Worm (Caenorhabditis elegans) whole organism, mixed stage, embryonic: ENCODE data around the gene Y56A3A.2.

Experiments used
- bed-3 ChIP-seq: fragments of 200-800 bp; sonication (Bioruptor generic); optimal IDR thresholded peaks from 3 replicates; lab custom pipeline; 2018; ENCODE audit warnings: mild to moderate bottlenecking, missing genetic modification characterization, moderate library complexity, missing compliant biosample characterization
- blmp-1 ChIP-seq: fragments of 150-350 bp; optimal IDR thresholded peaks from 2 replicates; lab custom pipeline; 2014; ENCODE audit warnings: missing biosample characterization, missing genetic modification characterization
- ceh-39 ChIP-seq: fragments of 150-350 bp; optimal IDR thresholded peaks from 2 replicates; lab custom pipeline; 2014; ENCODE audit warnings: missing biosample characterization, missing genetic modification characterization
- ceh-43 ChIP-seq: fragments of 200-800 bp; sonication (Bioruptor generic); optimal IDR thresholded peaks from 2 replicates; lab custom pipeline; 2018; ENCODE audit warnings: mild to moderate bottlenecking, missing genetic modification characterization, moderate library complexity, missing compliant biosample characterization
- ceh-83 ChIP-seq: fragments of 200-800 bp; sonication (Bioruptor generic); optimal IDR thresholded peaks from 2 replicates; lab custom pipeline; 2018; ENCODE audit warnings: mild to moderate bottlenecking, missing genetic modification characterization, missing compliant biosample characterization
- ces-1 ChIP-seq: fragments of 150-350 bp; optimal IDR thresholded peaks from 2 replicates; lab custom pipeline; 2014; ENCODE audit warnings: missing biosample characterization, missing genetic modification reagents, missing genetic modification characterization
- drap-1 ChIP-seq: fragments of 200-800 bp; sonication (Bioruptor generic); optimal IDR thresholded peaks from 3 replicates; lab custom pipeline; 2018; ENCODE audit warnings: mild to moderate bottlenecking, missing genetic modification characterization, missing compliant biosample characterization
- elt-1 ChIP-seq: sonication (generic microtip); optimal IDR thresholded peaks from 2 replicates; lab custom pipeline; 2017; ENCODE audit warnings: missing genetic modification characterization, mild to moderate bottlenecking, missing compliant biosample characterization, antibody characterized with exemption, moderate library complexity, borderline replicate concordance; ENCODE audit not compliant: insufficient read depth
- elt-3 ChIP-seq: fragments of 150-350 bp; optimal IDR thresholded peaks from 2 replicates; lab custom pipeline; 2014; ENCODE audit warnings: missing biosample characterization, missing genetic modification characterization
- flh-1 ChIP-seq: fragments of 200-800 bp; sonication (Bioruptor generic); optimal IDR thresholded peaks from 2 replicates; lab custom pipeline; 2018; ENCODE audit warnings: mild to moderate bottlenecking, missing genetic modification characterization, moderate library complexity, missing compliant biosample characterization
- ham-2 ChIP-seq: fragments of 200-800 bp; sonication (Bioruptor generic); optimal IDR thresholded peaks from 2 replicates; lab custom pipeline; 2018; ENCODE audit warnings: mild to moderate bottlenecking, missing genetic modification characterization, missing compliant biosample characterization
- hlh-1 ChIP-seq: fragments of 150-350 bp; optimal IDR thresholded peaks from 2 replicates; lab custom pipeline; 2014; ENCODE audit warnings: missing biosample characterization, missing genetic modification reagents, missing genetic modification characterization
- lin-13 ChIP-seq: fragments of 150-350 bp; optimal IDR thresholded peaks from 2 replicates; lab custom pipeline; 2014; ENCODE audit warnings: missing biosample characterization, missing genetic modification characterization
- lin-32 ChIP-seq: fragments of 200-800 bp; sonication (Bioruptor generic); optimal IDR thresholded peaks from 2 replicates; lab custom pipeline; 2018; ENCODE audit warnings: mild to moderate bottlenecking, missing genetic modification characterization, missing compliant biosample characterization
- lsy-2 ChIP-seq: fragments of 150-350 bp; optimal IDR thresholded peaks from 2 replicates; lab custom pipeline; 2014; ENCODE audit warnings: missing biosample characterization, missing genetic modification characterization
- mep-1 ChIP-seq: fragments of 150-350 bp; optimal IDR thresholded peaks from 2 replicates; lab custom pipeline; 2017; ENCODE audit warnings: missing biosample characterization, missing genetic modification reagents, missing genetic modification characterization, inconsistent platforms
- mls-2 ChIP-seq: sonication (generic microtip); optimal IDR thresholded peaks from 2 replicates; lab custom pipeline; 2016; ENCODE audit warnings: mild to moderate bottlenecking, missing genetic modification characterization, moderate library complexity, missing compliant biosample characterization
- nhr-12 ChIP-seq: fragments of 150-350 bp; optimal IDR thresholded peaks from 2 replicates; lab custom pipeline; 2014; ENCODE audit warnings: missing biosample characterization, missing genetic modification characterization
- nhr-2 ChIP-seq: fragments of 150-350 bp; optimal IDR thresholded peaks from 2 replicates; lab custom pipeline; 2014; ENCODE audit warnings: missing biosample characterization, missing genetic modification characterization
- nhr-237 ChIP-seq: fragments of 150-350 bp; optimal IDR thresholded peaks from 2 replicates; lab custom pipeline; 2014; ENCODE audit warnings: missing biosample characterization, missing genetic modification characterization
- nhr-28 ChIP-seq: fragments of 150-350 bp; optimal IDR thresholded peaks from 2 replicates; lab custom pipeline; 2014; ENCODE audit warnings: missing biosample characterization, missing genetic modification characterization
- nhr-76 ChIP-seq: sonication (generic microtip); optimal IDR thresholded peaks from 2 replicates; lab custom pipeline; 2017; ENCODE audit warnings: missing biosample characterization, missing genetic modification characterization
- pha-4 ChIP-seq: fragments of 150-350 bp; optimal IDR thresholded peaks from 2 replicates; lab custom pipeline; 2018; ENCODE audit warnings: missing biosample characterization, missing genetic modification reagents, missing genetic modification characterization
- sem-2 ChIP-seq: fragments of 200-800 bp; sonication (Bioruptor generic); optimal IDR thresholded peaks from 2 replicates; lab custom pipeline; 2018; ENCODE audit warnings: mild to moderate bottlenecking, missing genetic modification characterization, missing compliant biosample characterization
- snpc-4 ChIP-seq: fragments of 150-350 bp; optimal IDR thresholded peaks from 2 replicates; lab custom pipeline; 2014; ENCODE audit warnings: missing biosample characterization, missing genetic modification characterization
- sptf-1 ChIP-seq: sonication (generic microtip); optimal IDR thresholded peaks from 2 replicates; lab custom pipeline; 2017; ENCODE audit warnings: mild to moderate bottlenecking, missing genetic modification characterization, moderate library complexity, missing compliant biosample characterization
- unc-120 ChIP-seq: sonication (generic microtip); optimal IDR thresholded peaks from 2 replicates; lab custom pipeline; 2017; ENCODE audit warnings: missing genetic modification characterization, missing compliant biosample characterization; ENCODE audit not compliant: poor library complexity, severe bottlenecking
- unc-62 ChIP-seq: fragments of 150-350 bp; optimal IDR thresholded peaks from 2 replicates; lab custom pipeline; 2014; ENCODE audit warnings: missing biosample characterization, missing genetic modification reagents, missing genetic modification characterization
- ztf-11 ChIP-seq: fragments of 150-350 bp; optimal IDR thresholded peaks from 2 replicates; lab custom pipeline; 2014; ENCODE audit warnings: missing biosample characterization, missing genetic modification characterization

Y56A3A.2 gene

DNA sequence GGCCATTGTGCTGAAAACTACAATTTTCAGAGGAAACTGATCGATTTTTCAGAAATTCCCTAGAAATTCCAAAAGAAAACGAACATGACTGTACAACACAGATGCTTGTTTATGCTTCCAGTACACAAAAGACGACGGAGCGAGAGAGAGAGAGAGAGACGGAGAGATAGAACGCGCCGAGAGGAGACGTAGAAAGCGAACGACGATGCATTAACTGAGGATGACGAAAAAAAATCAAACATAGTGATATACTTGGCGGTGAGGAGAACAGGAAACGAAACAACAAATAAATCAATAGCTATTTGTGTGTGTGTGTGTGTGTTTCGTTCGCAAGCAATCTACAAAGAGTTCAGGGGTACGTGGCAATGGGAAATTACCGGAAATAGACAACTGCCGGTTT is 27.3 kb downstream of the Y56A3A.2 start:
- TF ChIP-seq drap-1 (GFP tag; lab: Kevin White, UChicago), result no peak
- TF ChIP-seq hlh-1 (tag; lab: Kevin White, UChicago), result peak; percentile 9

ce11 chrIII:11834168-11834567 is 27.9 kb downstream of the Y56A3A.2 start:
- TF ChIP-seq lin-32 (no peak), hlh-1 (tag; lab: Kevin White, UChicago) (peak; percentile 27), sptf-1 (peak; percentile 22)

DNA sequence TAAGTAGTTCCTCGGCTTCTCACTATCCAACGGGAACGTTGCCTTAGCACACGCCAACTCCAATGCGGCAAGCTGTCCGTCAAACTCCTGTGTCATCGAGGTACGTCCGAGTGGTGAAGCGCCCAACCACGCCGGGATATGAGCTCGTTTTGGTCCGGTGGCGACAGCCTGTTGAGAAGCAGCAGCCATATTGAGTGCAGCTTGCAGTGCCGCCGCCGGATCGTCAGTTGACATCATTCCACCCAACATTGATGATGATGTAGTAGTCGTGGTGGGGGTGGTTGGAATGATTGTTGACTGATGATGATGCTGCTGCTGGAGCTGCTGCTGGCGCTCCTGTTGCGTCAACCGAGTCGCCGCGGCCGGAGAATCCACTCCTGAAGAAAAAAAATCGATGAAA is 28.6 kb downstream of the Y56A3A.2 start:
- TF ChIP-seq drap-1 (GFP tag; lab: Kevin White, UChicago) (no peak), ceh-39 (tag; lab: Kevin White, UChicago) (no peak), sem-2 (GFP tag; lab: Kevin White, UChicago) (no peak), ces-1 (GFP tag; lab: Kevin White, UChicago) (no peak), unc-120 (tag; lab: Kevin White, UChicago) (no peak), ztf-11 (no peak), nhr-237 (tag; lab: Kevin White, UChicago) (no peak), lsy-2 (no peak), nhr-28 (tag; lab: Kevin White, UChicago) (no peak), nhr-12 (tag; lab: Kevin White, UChicago) (no peak), ceh-43 (GFP tag; lab: Kevin White, UChicago) (no peak), nhr-76 (no peak), sptf-1 (no peak), pha-4 (tag; lab: Kevin White, UChicago) (no peak), nhr-2 (no peak), ham-2 (no peak), elt-1 (tag; lab: Kevin White, UChicago) (no peak), mep-1 (tag; lab: Kevin White, UChicago) (no peak), bed-3 (GFP tag; lab: Kevin White, UChicago) (no peak), unc-62 (GFP tag; lab: Kevin White, UChicago) (no peak)
- TF ChIP-seq, all 35 proteins: peak for 0

DNA sequence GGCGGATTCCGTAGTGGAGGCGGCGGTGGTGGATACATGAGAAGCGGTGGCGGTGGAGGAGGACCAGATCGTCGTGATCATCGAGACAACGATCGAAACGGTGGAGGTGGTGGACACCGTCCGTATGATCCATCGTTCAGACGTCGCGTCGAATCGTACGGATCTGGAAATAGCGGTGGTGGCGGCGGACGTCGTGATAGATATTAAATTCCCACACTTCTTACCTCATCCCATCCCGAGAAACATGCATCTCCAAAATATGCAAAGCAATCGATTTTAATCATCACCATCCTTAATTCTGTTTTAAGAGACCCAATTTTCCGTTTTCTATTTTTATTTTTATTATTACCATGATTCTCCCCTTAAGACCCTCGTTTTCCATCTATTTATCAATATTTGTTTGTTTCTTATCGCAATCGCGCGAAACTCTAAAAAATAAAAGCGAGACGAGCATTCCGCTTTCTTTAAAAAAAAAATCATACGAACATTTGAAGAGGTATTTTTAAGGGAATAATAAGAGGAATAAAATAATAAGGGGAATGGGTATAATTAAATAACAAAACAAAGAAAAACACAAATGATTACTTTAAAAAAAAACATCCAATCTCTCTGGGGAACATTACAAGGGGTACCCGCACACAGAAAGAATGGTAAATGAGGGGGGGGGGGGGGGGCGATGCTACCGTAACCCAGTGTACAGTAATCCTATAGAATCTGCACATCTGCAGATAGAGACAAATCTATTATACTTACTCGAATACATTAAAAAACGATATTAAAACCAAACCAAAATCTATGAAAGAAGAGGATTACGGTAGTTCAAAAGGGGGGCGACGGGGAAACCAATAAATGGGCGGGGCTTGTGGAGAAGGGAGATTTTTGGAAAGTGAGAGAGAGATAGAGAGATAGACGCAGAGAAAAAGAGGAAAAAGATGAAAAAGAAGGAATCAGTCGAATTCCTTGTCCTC is 31.2 kb downstream of the Y56A3A.2 start:
- TF ChIP-seq blmp-1 (tag; lab: Kevin White, UChicago), result no peak
- TF ChIP-seq mls-2, result no peak
- no peak for TF ChIP-seq flh-1 (GFP tag; lab: Kevin White, UChicago)
- TF ChIP-seq ztf-11, result no peak
- no peak for TF ChIP-seq ceh-83 (GFP tag; lab: Kevin White, UChicago)
- no peak for TF ChIP-seq mep-1 (tag; lab: Kevin White, UChicago)
- TF ChIP-seq nhr-237 (tag; lab: Kevin White, UChicago), result no peak
- TF ChIP-seq sptf-1, result peak; percentile 52
- TF ChIP-seq unc-62 (GFP tag; lab: Kevin White, UChicago), result no peak

DNA sequence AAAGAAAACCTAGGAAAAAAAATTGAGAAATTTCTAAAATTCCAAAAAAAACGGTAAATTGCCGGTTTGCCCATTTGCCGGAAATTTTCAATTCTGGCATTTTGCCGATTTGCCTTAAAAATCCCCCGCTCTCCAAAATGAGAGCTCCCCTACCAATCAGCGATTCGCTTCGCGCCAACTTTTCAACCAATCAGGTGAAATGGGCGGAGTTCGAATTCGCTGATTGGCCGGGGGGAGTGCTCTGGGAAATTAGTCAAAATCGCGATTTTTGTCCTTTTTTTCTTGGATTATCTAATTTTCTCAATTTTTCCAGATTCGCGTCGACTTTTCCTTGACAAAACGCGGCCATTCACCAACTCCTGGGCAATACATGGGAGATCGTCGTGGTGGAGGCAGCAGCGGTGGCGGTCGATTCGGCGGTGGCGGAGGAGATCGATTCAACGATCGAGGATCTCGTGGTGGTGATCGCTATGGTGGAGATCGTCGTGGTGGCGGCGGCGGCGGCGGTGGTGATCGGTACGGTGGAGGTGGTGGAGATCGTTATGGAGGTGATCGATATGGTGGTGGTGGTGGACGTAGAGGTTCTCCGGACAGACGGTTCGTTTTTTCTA is 32.4 kb downstream of the Y56A3A.2 start:
- TF ChIP-seq flh-1 (GFP tag; lab: Kevin White, UChicago) (no peak), hlh-1 (tag; lab: Kevin White, UChicago) (no peak), sptf-1 (no peak), ces-1 (GFP tag; lab: Kevin White, UChicago) (no peak), nhr-28 (tag; lab: Kevin White, UChicago) (no peak), lsy-2 (no peak), unc-120 (tag; lab: Kevin White, UChicago) (no peak), ztf-11 (no peak), snpc-4 (tag; lab: Kevin White, UChicago) (no peak), lin-13 (tag; lab: Kevin White, UChicago) (no peak), mls-2 (no peak), nhr-76 (no peak), ceh-43 (GFP tag; lab: Kevin White, UChicago) (no peak), bed-3 (GFP tag; lab: Kevin White, UChicago) (no peak), elt-3 (tag; lab: Kevin White, UChicago) (no peak), lin-32 (no peak), nhr-12 (tag; lab: Kevin White, UChicago) (no peak)
- TF ChIP-seq, all 35 proteins: peak for 0
